Worm (Caenorhabditis elegans) whole organism, L2 larva: ENCODE measurements around the gene B0496.2.
A peak's percentile ranks its signal among the peaks of the same experiment; 100 is the strongest.

Experiments used
- C34F6.9 ChIP-seq: fragments of 150-350 bp; optimal IDR thresholded peaks from 2 replicates; lab custom pipeline; 2014; ENCODE audit warnings: missing biosample characterization, missing genetic modification characterization
- F13H6.1 ChIP-seq: sonication (generic microtip); optimal IDR thresholded peaks from 2 replicates; lab custom pipeline; 2016; ENCODE audit warnings: missing genetic modification characterization, missing compliant biosample characterization
- Y55F3AM.14 ChIP-seq: fragments of 200-800 bp; sonication (Bioruptor generic); optimal IDR thresholded peaks from 2 replicates; lab custom pipeline; 2018; ENCODE audit warnings: mild to moderate bottlenecking, missing genetic modification characterization, missing compliant biosample characterization
- ZK546.5 ChIP-seq: sonication (generic microtip); optimal IDR thresholded peaks from 2 replicates; lab custom pipeline; 2017; ENCODE audit warnings: missing biosample characterization, missing genetic modification characterization
- alr-1 ChIP-seq: fragments of 150-350 bp; optimal IDR thresholded peaks from 2 replicates; lab custom pipeline; 2014; ENCODE audit warnings: missing biosample characterization, missing genetic modification characterization
- aly-2 ChIP-seq: fragments of 150-350 bp; optimal IDR thresholded peaks from 2 replicates; lab custom pipeline; 2014; ENCODE audit warnings: missing biosample characterization, missing genetic modification characterization
- ama-1 ChIP-seq: fragments of 150-350 bp; optimal IDR thresholded peaks from 2 replicates; lab custom pipeline; 2018; ENCODE audit warnings: inconsistent platforms
- blmp-1 ChIP-seq: sonication (generic microtip); optimal IDR thresholded peaks from 2 replicates; lab custom pipeline; 2017; ENCODE audit warnings: missing genetic modification characterization, mild to moderate bottlenecking, missing compliant biosample characterization, antibody characterized with exemption, moderate library complexity; ENCODE audit not compliant: insufficient read depth
- ceh-16 ChIP-seq: fragments of 150-350 bp; optimal IDR thresholded peaks from 2 replicates; lab custom pipeline; 2014; ENCODE audit warnings: missing biosample characterization, missing genetic modification characterization
- ceh-82 ChIP-seq: fragments of 150-350 bp; optimal IDR thresholded peaks from 2 replicates; lab custom pipeline; 2014; ENCODE audit warnings: missing biosample characterization, missing genetic modification characterization
- crh-2 ChIP-seq: sonication (generic microtip); optimal IDR thresholded peaks from 2 replicates; lab custom pipeline; 2017; ENCODE audit warnings: missing biosample characterization, missing genetic modification characterization
- egl-27 ChIP-seq: sonication (generic microtip); optimal IDR thresholded peaks from 3 replicates; lab custom pipeline; 2017; ENCODE audit warnings: missing biosample characterization, missing genetic modification reagents, missing genetic modification characterization
- elt-1 ChIP-seq: fragments of 150-350 bp; optimal IDR thresholded peaks from 2 replicates; lab custom pipeline; 2014; ENCODE audit warnings: missing biosample characterization, missing genetic modification characterization
- fos-1 ChIP-seq: fragments of 150-350 bp; optimal IDR thresholded peaks from 2 replicates; lab custom pipeline; 2014; ENCODE audit warnings: missing biosample characterization, missing genetic modification characterization
- lin-11 ChIP-seq: fragments of 150-350 bp; sonication (generic microtip); optimal IDR thresholded peaks from 2 replicates; lab custom pipeline; 2014; ENCODE audit warnings: missing biosample characterization, missing genetic modification characterization, inconsistent platforms, mixed read lengths
- lin-13 ChIP-seq: fragments of 150-350 bp; optimal IDR thresholded peaks from 2 replicates; lab custom pipeline; 2014; ENCODE audit warnings: missing biosample characterization, missing genetic modification reagents, missing genetic modification characterization
- lin-39 ChIP-seq: fragments of 150-350 bp; optimal IDR thresholded peaks from 2 replicates; lab custom pipeline; 2014; ENCODE audit warnings: missing biosample characterization, missing genetic modification reagents, missing genetic modification characterization
- lsy-2 ChIP-seq, 2 experiments: fragments of 150-350 bp in 1 of 2; sonication (generic microtip) in 1 of 2; optimal IDR thresholded peaks; 2 replicates each; lab custom pipeline; 2014 to 2017; ENCODE audit warnings: missing biosample characterization in 2 of 2, missing genetic modification characterization in 2 of 2
- mab-5 ChIP-seq: fragments of 150-350 bp; optimal IDR thresholded peaks from 2 replicates; lab custom pipeline; 2014; ENCODE audit warnings: missing biosample characterization, missing genetic modification characterization
- mbf-1 ChIP-seq: sonication (generic microtip); optimal IDR thresholded peaks from 2 replicates; lab custom pipeline; 2017; ENCODE audit warnings: missing biosample characterization, missing genetic modification characterization
- mdl-1 ChIP-seq, 2 experiments: fragments of 150-350 bp in 1 of 2; sonication (generic microtip) in 1 of 2; optimal IDR thresholded peaks; 2 replicates each; lab custom pipeline; 2017; ENCODE audit warnings: missing biosample characterization in 2 of 2, missing genetic modification characterization in 2 of 2
- nhr-10 ChIP-seq: sonication (generic microtip); optimal IDR thresholded peaks from 2 replicates; lab custom pipeline; 2017; ENCODE audit warnings: missing biosample characterization, missing genetic modification characterization
- nhr-11 ChIP-seq: fragments of 150-350 bp; optimal IDR thresholded peaks from 2 replicates; lab custom pipeline; 2014; ENCODE audit warnings: missing biosample characterization, missing genetic modification characterization
- nhr-12 ChIP-seq: fragments of 150-350 bp; optimal IDR thresholded peaks from 2 replicates; lab custom pipeline; 2014; ENCODE audit warnings: missing biosample characterization, missing genetic modification characterization
- nhr-129 ChIP-seq: fragments of 150-350 bp; optimal IDR thresholded peaks from 2 replicates; lab custom pipeline; 2014; ENCODE audit warnings: missing biosample characterization, missing genetic modification characterization
- nhr-23 ChIP-seq: fragments of 150-350 bp; optimal IDR thresholded peaks from 2 replicates; lab custom pipeline; 2014; ENCODE audit warnings: missing biosample characterization, missing genetic modification reagents, missing genetic modification characterization
- nhr-25 ChIP-seq: fragments of 150-350 bp; sonication (generic microtip); optimal IDR thresholded peaks from 3 replicates; lab custom pipeline; 2014; ENCODE audit warnings: missing biosample characterization, missing genetic modification characterization
- nhr-6 ChIP-seq: fragments of 150-350 bp; optimal IDR thresholded peaks from 2 replicates; lab custom pipeline; 2014; ENCODE audit warnings: missing biosample characterization, missing genetic modification characterization
- nhr-77 ChIP-seq: fragments of 150-350 bp; optimal IDR thresholded peaks from 2 replicates; lab custom pipeline; 2014; ENCODE audit warnings: missing biosample characterization, missing genetic modification characterization
- peb-1 ChIP-seq: fragments of 150-350 bp; optimal IDR thresholded peaks from 2 replicates; lab custom pipeline; 2014; ENCODE audit warnings: missing biosample characterization, missing genetic modification characterization
- sem-4 ChIP-seq: fragments of 150-350 bp; optimal IDR thresholded peaks from 2 replicates; lab custom pipeline; 2014; ENCODE audit warnings: missing biosample characterization, missing genetic modification reagents, missing genetic modification characterization
- skn-1 ChIP-seq: sonication (generic microtip); optimal IDR thresholded peaks from 2 replicates; lab custom pipeline; 2017; ENCODE audit warnings: missing biosample characterization, missing genetic modification characterization
- sma-3 ChIP-seq: sonication (generic microtip); optimal IDR thresholded peaks from 2 replicates; lab custom pipeline; 2016; ENCODE audit warnings: missing genetic modification reagents, missing genetic modification characterization, missing compliant biosample characterization
- sma-9 ChIP-seq, 2 experiments: fragments of 150-350 bp in 1 of 2; sonication (generic microtip) in 1 of 2; optimal IDR thresholded peaks; 2 replicates each; lab custom pipeline; 2014 to 2016; ENCODE audit warnings: missing genetic modification characterization in 2 of 2, mild to moderate bottlenecking in 1 of 2, missing biosample characterization in 1 of 2, missing compliant biosample characterization in 1 of 2, missing genetic modification reagents in 1 of 2, moderate library complexity in 1 of 2
- snpc-4 ChIP-seq: fragments of 150-350 bp; optimal IDR thresholded peaks from 2 replicates; lab custom pipeline; 2014; ENCODE audit warnings: missing biosample characterization, missing genetic modification characterization
- unc-39 ChIP-seq: fragments of 150-350 bp; optimal IDR thresholded peaks from 2 replicates; lab custom pipeline; 2014; ENCODE audit warnings: missing biosample characterization, missing genetic modification characterization
- unc-55 ChIP-seq: fragments of 150-350 bp; sonication (generic microtip); optimal IDR thresholded peaks from 3 replicates; lab custom pipeline; 2014; ENCODE audit warnings: missing biosample characterization, missing genetic modification reagents, missing genetic modification characterization
- unc-62 ChIP-seq: fragments of 150-350 bp; optimal IDR thresholded peaks from 2 replicates; lab custom pipeline; 2014; ENCODE audit warnings: missing biosample characterization, missing genetic modification reagents, missing genetic modification characterization
- zag-1 ChIP-seq: fragments of 150-350 bp; optimal IDR thresholded peaks from 2 replicates; lab custom pipeline; 2014; ENCODE audit warnings: missing biosample characterization, missing genetic modification characterization
- ztf-11 ChIP-seq: sonication (generic microtip); optimal IDR thresholded peaks from 2 replicates; lab custom pipeline; 2017; ENCODE audit warnings: missing biosample characterization, missing genetic modification characterization
- ztf-4 ChIP-seq: fragments of 150-350 bp; optimal IDR thresholded peaks from 2 replicates; lab custom pipeline; 2014; ENCODE audit warnings: missing biosample characterization, missing genetic modification characterization

Gene B0496.2

DNA sequence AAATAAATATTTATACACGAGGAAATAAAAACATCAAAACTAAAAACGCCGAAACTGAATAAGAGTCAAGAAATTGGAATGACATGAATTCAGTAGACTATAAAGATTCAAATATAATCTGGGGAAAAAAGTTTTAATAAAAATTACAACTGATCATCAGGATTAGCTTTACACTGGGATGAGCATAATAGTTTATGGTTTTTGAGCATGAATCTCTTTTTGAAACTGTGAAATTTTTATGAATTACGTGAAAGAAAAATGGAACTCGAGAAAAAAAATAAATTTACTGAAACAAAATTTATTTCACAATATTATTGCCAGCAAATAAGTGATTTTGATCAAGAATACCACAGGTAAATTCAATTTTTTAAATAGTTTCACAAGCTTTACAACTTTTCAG, at the start of gene B0496.2:
Gene B0496.2, plus strand, starts transcription at position 301 of the 400 bp plus-strand sequence.
- TF ChIP-seq nhr-77 (tag; lab: Kevin White, UChicago) (no peak), lin-39 (tag; lab: Kevin White, UChicago) (no peak), sma-3 (GFP tag; lab: Kevin White, UChicago) (no peak), nhr-23 (no peak), blmp-1 (tag; lab: Kevin White, UChicago) (no peak), aly-2 (no peak), mbf-1 (tag; lab: Kevin White, UChicago) (no peak)

DNA sequence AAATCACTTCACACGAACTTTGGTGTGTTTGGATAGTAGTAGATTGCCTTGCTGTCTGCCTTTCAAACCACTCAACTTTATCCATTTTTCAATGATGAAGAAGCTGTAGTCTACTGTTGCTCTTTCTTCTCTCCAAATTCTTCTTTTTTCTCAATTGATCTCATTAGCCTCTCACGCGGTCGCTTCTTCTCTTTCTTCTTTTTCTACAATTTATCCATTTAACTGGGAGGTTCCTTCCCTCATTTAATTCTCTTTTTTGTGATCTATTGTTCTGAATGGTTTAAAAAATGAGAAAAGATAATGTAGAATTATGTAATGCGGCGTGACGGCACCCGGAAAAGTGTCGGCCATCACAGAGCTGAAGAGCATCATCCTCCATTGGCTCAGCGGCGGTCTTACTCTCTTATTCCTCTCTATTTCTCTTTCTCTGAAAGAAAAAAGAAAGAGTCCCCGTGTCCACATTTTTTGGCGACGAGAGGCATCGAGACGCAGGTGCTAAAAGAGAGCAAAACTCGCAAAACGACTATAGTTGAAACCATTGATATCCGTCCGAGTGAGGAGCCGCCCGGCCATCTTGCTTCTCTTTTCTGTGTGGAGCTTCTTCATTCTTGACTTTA, 47.0 kb upstream of the B0496.2 start:
- no peak for TF ChIP-seq sem-4 (tag; lab: Kevin White, UChicago)
- no peak for TF ChIP-seq alr-1 (tag; lab: Kevin White, UChicago)
- TF ChIP-seq ZK546.5: no peak
- no peak for TF ChIP-seq nhr-12 (tag; lab: Kevin White, UChicago)
- TF ChIP-seq sma-9 (GFP tag; optimal IDR thresholded peaks at IDR 0.05; lab: Kevin White, UChicago): peak; percentile 59
- TF ChIP-seq sma-9 (tag; optimal IDR thresholded peaks at IDR 0.05; lab: Kevin White, UChicago): no peak
- no peak for TF ChIP-seq egl-27 (tag; lab: Kevin White, UChicago)
- TF ChIP-seq unc-55 (GFP tag; lab: Kevin White, UChicago): peak; percentile 50
- no peak for TF ChIP-seq blmp-1 (tag; lab: Kevin White, UChicago)
- TF ChIP-seq crh-2 (tag; lab: Kevin White, UChicago): no peak
- TF ChIP-seq snpc-4 (tag; lab: Kevin White, UChicago): no peak
- no peak for TF ChIP-seq ama-1 (lab: Kevin White, UChicago)
- TF ChIP-seq unc-62 (GFP tag; lab: Kevin White, UChicago): no peak
- no peak for TF ChIP-seq elt-1 (tag; lab: Kevin White, UChicago)
- TF ChIP-seq zag-1: no peak
- TF ChIP-seq ztf-4 (tag; lab: Kevin White, UChicago): no peak
- no peak for TF ChIP-seq nhr-25 (tag; lab: Kevin White, UChicago)
- TF ChIP-seq C34F6.9 (tag; lab: Kevin White, UChicago): peak; percentile 23
- peak in 1 of 2 experiments; percentile 17 for TF ChIP-seq lsy-2 (tag; optimal IDR thresholded peaks at IDR 0.05; lab: Kevin White, UChicago)
- TF ChIP-seq nhr-129 (tag; lab: Kevin White, UChicago): peak; percentile 40
- TF ChIP-seq nhr-6 (tag; lab: Kevin White, UChicago): no peak
- no peak for TF ChIP-seq lin-11 (tag; lab: Kevin White, UChicago)
- peak in 1 of 2 experiments; percentile 8 for TF ChIP-seq mdl-1 (tag; optimal IDR thresholded peaks at IDR 0.05; lab: Kevin White, UChicago)
- no peak for TF ChIP-seq peb-1 (tag; lab: Kevin White, UChicago)
- peak; percentile 55 for TF ChIP-seq F13H6.1
- no peak for TF ChIP-seq skn-1 (tag; lab: Kevin White, UChicago)
- TF ChIP-seq, all 48 proteins: peak for 7

DNA sequence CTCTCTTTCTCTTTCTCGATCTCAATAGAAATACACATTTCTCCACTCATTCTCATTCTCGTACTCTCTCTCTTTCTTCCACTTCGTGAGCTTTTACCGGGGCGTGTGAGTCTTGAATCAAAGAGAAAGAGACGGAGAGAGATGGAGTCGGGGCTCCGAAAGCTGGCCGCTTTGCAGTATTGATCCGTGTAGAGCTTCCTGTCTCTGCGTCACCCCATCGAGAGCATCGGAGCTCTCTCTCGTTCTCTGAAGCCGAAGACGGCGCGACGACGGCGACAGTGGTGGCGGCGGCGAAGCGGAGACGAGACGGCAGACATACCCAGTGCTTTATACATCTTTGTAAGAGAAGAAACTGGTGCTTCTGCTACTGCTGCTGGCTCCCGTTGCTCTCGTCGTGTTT, 45.6 kb upstream of the B0496.2 start:
- TF ChIP-seq C34F6.9 (tag; lab: Kevin White, UChicago): peak; percentile 92
- TF ChIP-seq unc-55 (GFP tag; lab: Kevin White, UChicago): peak; percentile 89
- peak; percentile 94 for TF ChIP-seq zag-1
- TF ChIP-seq lin-11 (tag; lab: Kevin White, UChicago): peak; percentile 81
- TF ChIP-seq F13H6.1: peak; percentile 88
- TF ChIP-seq mdl-1 (tag; optimal IDR thresholded peaks at IDR 0.05; lab: Kevin White, UChicago): peak in 1 of 2 experiments; percentile 74
- TF ChIP-seq sem-4 (tag; lab: Kevin White, UChicago): peak; percentile 82
- no peak for TF ChIP-seq skn-1 (tag; lab: Kevin White, UChicago)
- no peak for TF ChIP-seq snpc-4 (tag; lab: Kevin White, UChicago)
- TF ChIP-seq mbf-1 (tag; lab: Kevin White, UChicago): no peak
- TF ChIP-seq nhr-6 (tag; lab: Kevin White, UChicago): peak; percentile 42
- no peak for TF ChIP-seq ZK546.5
- peak; percentile 75 for TF ChIP-seq sma-9 (GFP tag; optimal IDR thresholded peaks at IDR 0.05; lab: Kevin White, UChicago)
- TF ChIP-seq sma-9 (tag; optimal IDR thresholded peaks at IDR 0.05; lab: Kevin White, UChicago): no peak
- TF ChIP-seq Y55F3AM.14 (GFP tag; lab: Kevin White, UChicago): peak; percentile 57
- TF ChIP-seq mab-5 (tag; lab: Kevin White, UChicago): peak; percentile 67
- TF ChIP-seq lin-39 (tag; lab: Kevin White, UChicago): no peak
- peak; percentile 59 for TF ChIP-seq lin-13 (GFP tag; lab: Kevin White, UChicago)
- TF ChIP-seq nhr-23: no peak
- TF ChIP-seq ceh-16: no peak
- TF ChIP-seq nhr-10: no peak
- TF ChIP-seq crh-2 (tag; lab: Kevin White, UChicago): peak; percentile 72
- no peak for TF ChIP-seq unc-39 (tag; lab: Kevin White, UChicago)
- TF ChIP-seq fos-1 (tag; lab: Kevin White, UChicago): peak; percentile 59
- peak; percentile 32 for TF ChIP-seq ceh-82 (tag; lab: Kevin White, UChicago)
- no peak for TF ChIP-seq blmp-1 (tag; lab: Kevin White, UChicago)
- TF ChIP-seq lsy-2 (tag; optimal IDR thresholded peaks at IDR 0.05; lab: Kevin White, UChicago): peak; percentile 61 to 79
- TF ChIP-seq nhr-129 (tag; lab: Kevin White, UChicago): peak; percentile 87
- TF ChIP-seq ztf-11 (tag; lab: Kevin White, UChicago): no peak
- TF ChIP-seq ztf-4 (tag; lab: Kevin White, UChicago): peak; percentile 56
- TF ChIP-seq nhr-11 (tag; lab: Kevin White, UChicago): no peak
- peak; percentile 65 for TF ChIP-seq egl-27 (tag; lab: Kevin White, UChicago)
- TF ChIP-seq sma-3 (GFP tag; lab: Kevin White, UChicago): no peak
